Worm (Caenorhabditis elegans) whole organism, young adult: ENCODE results near the gene glt-6.

Experiments used
- B0261.1 ChIP-seq: sonication (generic microtip); optimal IDR thresholded peaks from 2 replicates; lab custom pipeline; 2016; ENCODE audit warnings: mild to moderate bottlenecking, missing genetic modification characterization, moderate library complexity, missing compliant biosample characterization
- B0336.3 ChIP-seq: fragments of 200-800 bp; sonication (Bioruptor generic); IDR thresholded peaks from 2 replicates; pipeline ENCODE4 v1.3.6; 2022; ENCODE audit warnings: missing genetic modification characterization, missing compliant biosample characterization
- D2030.7 ChIP-seq: fragments of 200-800 bp; sonication (Bioruptor generic); IDR thresholded peaks from 2 replicates; pipeline ENCODE4 v1.3.6; 2022; ENCODE audit warnings: missing genetic modification reagents, missing genetic modification characterization, missing compliant biosample characterization
- F22D6.2 ChIP-seq: sonication (generic microtip); optimal IDR thresholded peaks from 2 replicates; lab custom pipeline; 2016; ENCODE audit warnings: mild to moderate bottlenecking, missing genetic modification characterization, missing compliant biosample characterization
- F55B11.4 ChIP-seq: sonication (generic microtip); optimal IDR thresholded peaks from 2 replicates; lab custom pipeline; 2016; ENCODE audit warnings: missing compliant biosample characterization, missing genetic modification characterization, borderline replicate concordance; ENCODE audit not compliant: insufficient read depth
- F57A8.1 ChIP-seq: fragments of 200-800 bp; sonication (Bioruptor generic); optimal IDR thresholded peaks from 2 replicates; lab custom pipeline; 2018; ENCODE audit warnings: mild to moderate bottlenecking, missing genetic modification characterization, moderate library complexity, missing compliant biosample characterization
- T26A5.8 ChIP-seq: sonication (generic microtip); optimal IDR thresholded peaks from 2 replicates; lab custom pipeline; 2016; ENCODE audit warnings: missing genetic modification characterization, missing compliant biosample characterization
- aptf-2 ChIP-seq: fragments of 200-800 bp; sonication (Bioruptor generic); conservative IDR thresholded peaks from 2 replicates; pipeline ENCODE4 v1.3.6; 2022; ENCODE audit warnings: missing genetic modification reagents, missing genetic modification characterization, missing compliant biosample characterization
- aptf-3 ChIP-seq: fragments of 200-800 bp; sonication (Bioruptor generic); IDR thresholded peaks from 2 replicates; pipeline ENCODE4 v1.3.6; 2022; ENCODE audit warnings: missing genetic modification characterization, missing compliant biosample characterization
- atf-7 ChIP-seq: sonication (generic microtip); optimal IDR thresholded peaks from 2 replicates; lab custom pipeline; 2017; ENCODE audit warnings: mild to moderate bottlenecking, missing genetic modification characterization, missing compliant biosample characterization
- bed-2 ChIP-seq: fragments of 200-800 bp; sonication (Bioruptor generic); IDR thresholded peaks from 2 replicates; pipeline ENCODE4 v1.3.6; 2022; ENCODE audit warnings: missing genetic modification reagents, missing genetic modification characterization, missing compliant biosample characterization
- cebp-1 ChIP-seq, 2 experiments: fragments of 200-800 bp in 1 of 2; sonication (Bioruptor generic) in 1 of 2; sonication (generic microtip) in 1 of 2; IDR thresholded peaks in 1 of 2; optimal IDR thresholded peaks in 1 of 2; 2 replicates each; pipeline versions ENCODE4 v1.3.6 to Lab custom; 2017 to 2022; ENCODE audit warnings: missing compliant biosample characterization in 2 of 2, missing genetic modification characterization in 2 of 2, mild to moderate bottlenecking in 1 of 2, missing genetic modification reagents in 1 of 2, moderate library complexity in 1 of 2
- ceh-100 ChIP-seq: fragments of 200-800 bp; sonication (Bioruptor generic); IDR thresholded peaks from 2 replicates; pipeline ENCODE4 v1.3.6; 2022; ENCODE audit warnings: missing genetic modification reagents, missing genetic modification characterization, missing compliant biosample characterization
- die-1 ChIP-seq: sonication (generic microtip); optimal IDR thresholded peaks from 2 replicates; lab custom pipeline; 2016; ENCODE audit warnings: missing genotype, mild to moderate bottlenecking, missing genetic modification characterization, missing compliant biosample characterization
- dox-1 ChIP-seq: fragments of 200-800 bp; sonication (Bioruptor generic); IDR thresholded peaks from 2 replicates; pipeline ENCODE4 v1.3.6; 2022; ENCODE audit warnings: missing genetic modification reagents, missing genetic modification characterization, missing compliant biosample characterization
- egl-18 ChIP-seq: fragments of 200-800 bp; sonication (Bioruptor generic); IDR thresholded peaks from 2 replicates; pipeline ENCODE4 v1.3.6; 2022; ENCODE audit warnings: missing genetic modification reagents, missing genetic modification characterization, missing compliant biosample characterization
- egrh-3 ChIP-seq: fragments of 200-800 bp; sonication (Bioruptor generic); IDR thresholded peaks from 2 replicates; pipeline ENCODE4 v1.3.6; 2022; ENCODE audit warnings: missing genetic modification reagents, missing genetic modification characterization, missing compliant biosample characterization
- fkh-3 ChIP-seq: sonication (generic microtip); optimal IDR thresholded peaks from 2 replicates; lab custom pipeline; 2016; ENCODE audit warnings: mild to moderate bottlenecking, missing genetic modification characterization, missing compliant biosample characterization
- gei-17 ChIP-seq: fragments of 200-800 bp; sonication (Bioruptor generic); optimal IDR thresholded peaks from 2 replicates; lab custom pipeline; 2018; ENCODE audit warnings: mild to moderate bottlenecking, missing genetic modification characterization, missing compliant biosample characterization
- hlh-26 ChIP-seq: fragments of 200-800 bp; sonication (Bioruptor generic); conservative IDR thresholded peaks from 2 replicates; pipeline ENCODE4 v1.3.6; 2022; ENCODE audit warnings: missing genetic modification reagents, missing genetic modification characterization, missing compliant biosample characterization
- lag-1 ChIP-seq: fragments of 200-800 bp; sonication (Bioruptor generic); IDR thresholded peaks from 2 replicates; pipeline ENCODE4 v1.3.6; 2022; ENCODE audit warnings: missing genetic modification reagents, missing genetic modification characterization, missing compliant biosample characterization
- let-607 ChIP-seq, 2 experiments: fragments of 200-800 bp in 1 of 2; sonication (Bioruptor generic) in 1 of 2; sonication (generic microtip) in 1 of 2; optimal IDR thresholded peaks; 2 replicates each; lab custom pipeline; 2016 to 2018; ENCODE audit warnings: mild to moderate bottlenecking in 2 of 2, missing compliant biosample characterization in 2 of 2, missing genetic modification characterization in 2 of 2, moderate library complexity in 2 of 2, missing genotype in 1 of 2
- lin-26 ChIP-seq: fragments of 200-800 bp; sonication (Bioruptor generic); IDR thresholded peaks from 2 replicates; pipeline ENCODE4 v1.3.6; 2022; ENCODE audit warnings: missing genetic modification reagents, missing genetic modification characterization, missing compliant biosample characterization
- lin-40 ChIP-seq: sonication (generic microtip); optimal IDR thresholded peaks from 2 replicates; lab custom pipeline; 2016; ENCODE audit warnings: missing genetic modification characterization, mild to moderate bottlenecking, missing compliant biosample characterization, missing genotype, missing genetic modification reagents
- lin-54 ChIP-seq: fragments of 200-800 bp; sonication (Bioruptor generic); optimal IDR thresholded peaks from 2 replicates; lab custom pipeline; 2018; ENCODE audit warnings: mild to moderate bottlenecking, missing genetic modification characterization, missing compliant biosample characterization
- madf-3 ChIP-seq: fragments of 200-800 bp; sonication (Bioruptor generic); IDR thresholded peaks from 2 replicates; pipeline ENCODE4 v1.3.6; 2022; ENCODE audit warnings: missing genetic modification reagents, missing genetic modification characterization, missing compliant biosample characterization
- mcd-1 ChIP-seq: fragments of 200-800 bp; sonication (Bioruptor generic); IDR thresholded peaks from 2 replicates; pipeline ENCODE4 v1.3.6; 2022; ENCODE audit warnings: missing genetic modification reagents, missing genetic modification characterization, missing compliant biosample characterization
- mes-4 ChIP-seq: sonication (generic microtip); optimal IDR thresholded peaks from 2 replicates; lab custom pipeline; 2016; ENCODE audit warnings: missing genotype, missing genetic modification characterization, missing compliant biosample characterization
- mxl-1 ChIP-seq: sonication (generic microtip); optimal IDR thresholded peaks from 2 replicates; lab custom pipeline; 2016; ENCODE audit warnings: missing genetic modification characterization, missing compliant biosample characterization
- nfya-1 ChIP-seq: sonication (generic microtip); optimal IDR thresholded peaks from 2 replicates; lab custom pipeline; 2017; ENCODE audit warnings: antibody characterized with exemption, missing compliant biosample characterization, missing genetic modification characterization, borderline replicate concordance; ENCODE audit not compliant: insufficient read depth
- nfya-2 ChIP-seq: fragments of 200-800 bp; sonication (Bioruptor generic); IDR thresholded peaks from 2 replicates; pipeline ENCODE4 v1.3.6; 2022; ENCODE audit warnings: missing genetic modification reagents, missing genetic modification characterization, missing compliant biosample characterization
- nfyb-1 ChIP-seq: fragments of 200-800 bp; sonication (Bioruptor generic); IDR thresholded peaks from 2 replicates; pipeline ENCODE4 v1.3.6; 2022; ENCODE audit warnings: missing genetic modification reagents, missing genetic modification characterization, missing compliant biosample characterization
- nhr-27 ChIP-seq: fragments of 200-800 bp; sonication (Bioruptor generic); optimal IDR thresholded peaks from 2 replicates; lab custom pipeline; 2018; ENCODE audit warnings: mild to moderate bottlenecking, missing genetic modification characterization, moderate library complexity, missing compliant biosample characterization
- pha-4 ChIP-seq: fragments of 150-350 bp; sonication (generic microtip); optimal IDR thresholded peaks from 2 replicates; lab custom pipeline; 2014; ENCODE audit warnings: missing biosample characterization, missing genetic modification reagents, missing genetic modification characterization
- rcor-1 ChIP-seq: fragments of 200-800 bp; sonication (Bioruptor generic); IDR thresholded peaks from 2 replicates; pipeline ENCODE4 v1.3.6; 2022; ENCODE audit warnings: missing genetic modification reagents, missing genetic modification characterization, missing compliant biosample characterization
- snpc-3.4 ChIP-seq: sonication (generic microtip); optimal IDR thresholded peaks from 2 replicates; lab custom pipeline; 2017; ENCODE audit warnings: missing genetic modification characterization, mild to moderate bottlenecking, missing compliant biosample characterization, antibody characterized with exemption, moderate library complexity, missing genotype, missing genetic modification reagents
- snpc-4 ChIP-seq, 5 experiments: fragments of 150-350 bp in 1 of 5; sonication (generic microtip) in 4 of 5; optimal IDR thresholded peaks; 2 replicates each; lab custom pipeline; 2014 to 2018; ENCODE audit warnings: missing genetic modification characterization in 5 of 5, missing biosample characterization in 3 of 5, antibody characterized with exemption in 2 of 5, mild to moderate bottlenecking in 2 of 5, missing compliant biosample characterization in 2 of 5, missing genotype in 2 of 5, moderate library complexity in 2 of 5, missing genetic modification reagents in 1 of 5
- somi-1 ChIP-seq: fragments of 200-800 bp; sonication (Bioruptor generic); optimal IDR thresholded peaks from 2 replicates; lab custom pipeline; 2018; ENCODE audit warnings: mild to moderate bottlenecking, missing genetic modification characterization, missing compliant biosample characterization
- tbp1 ChIP-seq: fragments of 200-800 bp; sonication (Bioruptor generic); optimal IDR thresholded peaks from 2 replicates; lab custom pipeline; 2018; ENCODE audit warnings: mild to moderate bottlenecking, missing genetic modification characterization, missing compliant biosample characterization
- tbx-9 ChIP-seq: sonication (generic microtip); optimal IDR thresholded peaks from 2 replicates; lab custom pipeline; 2016; ENCODE audit warnings: borderline replicate concordance, missing genetic modification characterization, inconsistent platforms, missing compliant biosample characterization
- unc-130 ChIP-seq: sonication (generic microtip); optimal IDR thresholded peaks from 2 replicates; lab custom pipeline; 2016; ENCODE audit warnings: missing genetic modification reagents, missing genetic modification characterization, missing compliant biosample characterization
- ztf-18 ChIP-seq: sonication (generic microtip); optimal IDR thresholded peaks from 2 replicates; lab custom pipeline; 2016; ENCODE audit warnings: missing genotype, mild to moderate bottlenecking, missing genetic modification characterization, missing compliant biosample characterization
- ztf-3 ChIP-seq: fragments of 200-800 bp; sonication (Bioruptor generic); optimal IDR thresholded peaks from 2 replicates; lab custom pipeline; 2018; ENCODE audit warnings: mild to moderate bottlenecking, missing genetic modification characterization, missing compliant biosample characterization

The glt-6 gene

ce11 chrIV:7486201-7486947 lies 17.0 kb upstream of the glt-6 start, which contains the start of the genes his-61 and his-62 (continued):
- peak; percentile 29 for TF ChIP-seq ztf-18
- TF ChIP-seq lag-1 (GFP tag; lab: Robert Waterston, UW) = no peak
- no peak for TF ChIP-seq hlh-26
- TF ChIP-seq fkh-3 (tag; lab: Kevin White, UChicago) = no peak
- TF ChIP-seq pha-4 (tag; lab: Kevin White, UChicago) = no peak
- peak; percentile 71 for TF ChIP-seq tbp1 (GFP tag; lab: Kevin White, UChicago)
- no peak for TF ChIP-seq lin-54 (GFP tag; lab: Kevin White, UChicago)
- peak; percentile 51 for TF ChIP-seq mcd-1
- TF ChIP-seq ceh-100 = peak; percentile 53
- no peak for TF ChIP-seq mes-4 (tag; lab: Kevin White, UChicago)
- no peak for TF ChIP-seq tbx-9 (tag; lab: Kevin White, UChicago)
- no peak for TF ChIP-seq nhr-27 (tag; lab: Kevin White, UChicago)
- TF ChIP-seq lin-26 (GFP tag; lab: Robert Waterston, UW) = peak; percentile 92
- TF ChIP-seq F22D6.2 (tag; lab: Kevin White, UChicago) = no peak
- TF ChIP-seq aptf-3 (GFP tag; lab: Robert Waterston, UW) = peak; percentile 62; the same call in 1 of the 2 replicates
- TF ChIP-seq ztf-3 (GFP tag; lab: Kevin White, UChicago) = no peak
- TF ChIP-seq madf-3 (GFP tag; lab: Robert Waterston, UW) = no peak; the same call in none of the 2 replicates
- TF ChIP-seq nfyb-1 (GFP tag; lab: Robert Waterston, UW) = 0 out of 2 replicates have a peak, but pooled peaks have one; percentile 22
- TF ChIP-seq snpc-3.4 = no peak
- TF ChIP-seq snpc-4 (GFP tag; optimal IDR thresholded peaks at IDR 0.05; lab: Kevin White, UChicago) = no peak
- TF ChIP-seq snpc-4 (tag; optimal IDR thresholded peaks at IDR 0.05; lab: Kevin White, UChicago) = peak; percentile 4 to 74 (median 61)
- peak; percentile 82 for TF ChIP-seq dox-1 (GFP tag; lab: Robert Waterston, UW)
- no peak for TF ChIP-seq nfya-1 (tag; lab: Kevin White, UChicago)
- TF ChIP-seq aptf-2 = peak; percentile 87
- no peak for TF ChIP-seq F57A8.1
- no peak for TF ChIP-seq cebp-1 (GFP tag; IDR thresholded peaks at IDR 0.05; lab: Robert Waterston, UW)
- peak; percentile 6 for TF ChIP-seq cebp-1 (tag; optimal IDR thresholded peaks at IDR 0.05; lab: Kevin White, UChicago)
- no peak for TF ChIP-seq unc-130
- no peak for TF ChIP-seq nfya-2 (GFP tag; lab: Robert Waterston, UW)
- TF ChIP-seq T26A5.8 (tag; lab: Kevin White, UChicago) = no peak
- no peak for TF ChIP-seq let-607 (tag; optimal IDR thresholded peaks at IDR 0.05; lab: Kevin White, UChicago)
- no peak for TF ChIP-seq bed-2 (GFP tag; lab: Robert Waterston, UW)
- TF ChIP-seq B0261.1 (tag; lab: Kevin White, UChicago) = no peak

ce11 chrIV:7487554-7488456 lies 15.6 kb upstream of the glt-6 start, which contains the start of the genes his-60 and his-59:
TSS of gene his-60 (minus strand) at chrIV:7487992.
TSS of gene his-59 (plus strand) at chrIV:7488249.
- TF ChIP-seq rcor-1 = no peak; the same call in 1 of the 2 replicates
- peak; percentile 40; the same call in 1 of the 2 replicates for TF ChIP-seq mcd-1
- no peak for TF ChIP-seq atf-7 (tag; lab: Kevin White, UChicago)
- TF ChIP-seq egl-18 = no peak
- TF ChIP-seq somi-1 = no peak
- TF ChIP-seq nfya-2 (GFP tag; lab: Robert Waterston, UW) = no peak
- no peak for TF ChIP-seq mxl-1
- peak; percentile 39; the same call in 1 of the 2 replicates for TF ChIP-seq D2030.7 (GFP tag; lab: Robert Waterston, UW)
- TF ChIP-seq B0336.3 (GFP tag; lab: Robert Waterston, UW) = peak; percentile 77
- TF ChIP-seq aptf-2 = 0 out of 2 replicates have a peak, but pooled peaks have one; percentile 12
- no peak for TF ChIP-seq lin-40 (tag; lab: Kevin White, UChicago)
- no peak for TF ChIP-seq F55B11.4 (tag; lab: Kevin White, UChicago)
- TF ChIP-seq die-1 (tag; lab: Kevin White, UChicago) = peak; percentile 43
- peak; percentile 51 for TF ChIP-seq egrh-3 (GFP tag; lab: Robert Waterston, UW)
- TF ChIP-seq gei-17 = no peak
